Worm (Caenorhabditis elegans): ENCODE data around the gene F07C6.6.

The F07C6.6 gene

ce11 chrIV:12762782-12763181 lies 29.8 kb upstream of the F07C6.6 start:
- TF ChIP-seq ceh-36 (tag; optimal IDR thresholded peaks at IDR 0.05), result no peak
- no peak for TF ChIP-seq F13C5.2 (tag; optimal IDR thresholded peaks at IDR 0.05)

- TF ChIP-seq ceh-13 (GFP tag; optimal IDR thresholded peaks at IDR 0.05) (no peak), B0310.2 (tag; optimal IDR thresholded peaks at IDR 0.05) (no peak), hnd-1 (tag; optimal IDR thresholded peaks at IDR 0.05) (no peak), hmbx-1 (tag; optimal IDR thresholded peaks at IDR 0.05) (no peak), scrt-1 (GFP tag; IDR thresholded peaks at IDR 0.05) (no peak), tbx-11 (GFP tag; IDR thresholded peaks at IDR 0.05) (no peak)
Measured at ce11 chrIV:12765067-12765466, 27.5 kb upstream of the F07C6.6 start, which contains the start of gene ZK897.10. Gene ZK897.10, plus strand, starts transcription at chrIV:12765351.

ce11 chrIV:12771414-12771813 lies 21.2 kb upstream of the F07C6.6 start:
- TF ChIP-seq pes-1 (GFP tag; IDR thresholded peaks at IDR 0.05), result no peak
- TF ChIP-seq tbx-37 (GFP tag; conservative IDR thresholded peaks at IDR 0.05), result no peak
- TF ChIP-seq sea-1 (GFP tag; conservative IDR thresholded peaks at IDR 0.05), result no peak
- no peak for TF ChIP-seq B0310.2 (tag; optimal IDR thresholded peaks at IDR 0.05)
- no peak for TF ChIP-seq ceh-36 (tag; optimal IDR thresholded peaks at IDR 0.05)
- no peak for TF ChIP-seq ceh-13 (GFP tag; optimal IDR thresholded peaks at IDR 0.05)
- no peak for TF ChIP-seq F13C5.2 (tag; optimal IDR thresholded peaks at IDR 0.05)
- TF ChIP-seq hnd-1 (tag; optimal IDR thresholded peaks at IDR 0.05), result no peak
- no peak for TF ChIP-seq ama-1 (optimal IDR thresholded peaks at IDR 0.05)
- TF ChIP-seq scrt-1 (GFP tag; IDR thresholded peaks at IDR 0.05), result no peak

ce11 chrIV:12773519-12773918 lies 19.1 kb upstream of the F07C6.6 start, which contains the start of gene unc-31:
Gene unc-31, plus strand, starts transcription at chrIV:12773867.
- no peak for TF ChIP-seq sea-1 (GFP tag; conservative IDR thresholded peaks at IDR 0.05)
- TF ChIP-seq B0310.2 (tag; optimal IDR thresholded peaks at IDR 0.05), result no peak
- no peak for TF ChIP-seq aly-1 (tag; optimal IDR thresholded peaks at IDR 0.05)
- TF ChIP-seq ama-1 (optimal IDR thresholded peaks at IDR 0.05), result no peak
- TF ChIP-seq pes-1 (GFP tag; IDR thresholded peaks at IDR 0.05), result no peak
- no peak for TF ChIP-seq hmbx-1 (tag; optimal IDR thresholded peaks at IDR 0.05)
- TF ChIP-seq ceh-13 (GFP tag; optimal IDR thresholded peaks at IDR 0.05), result no peak
- TF ChIP-seq tbx-11 (GFP tag; IDR thresholded peaks at IDR 0.05), result no peak
- TF ChIP-seq ets-7 (tag; optimal IDR thresholded peaks at IDR 0.05), result no peak

- TF ChIP-seq ets-7 (tag; optimal IDR thresholded peaks at IDR 0.05) (no peak), F13C5.2 (tag; optimal IDR thresholded peaks at IDR 0.05) (no peak), ama-1 (optimal IDR thresholded peaks at IDR 0.05) (no peak), ceh-36 (tag; optimal IDR thresholded peaks at IDR 0.05) (no peak), aly-1 (tag; optimal IDR thresholded peaks at IDR 0.05) (no peak), scrt-1 (GFP tag; IDR thresholded peaks at IDR 0.05) (no peak)
Measured at ce11 chrIV:12780980-12781379, 11.6 kb upstream of the F07C6.6 start.

- TF ChIP-seq sea-1 (GFP tag; conservative IDR thresholded peaks at IDR 0.05) (0 out of 2 replicates have a peak, but pooled peaks have one; percentile 40), F13C5.2 (tag; optimal IDR thresholded peaks at IDR 0.05) (no peak)
Measured at ce11 chrIV:12781804-12782449, 10.7 kb upstream of the F07C6.6 start.

ce11 chrIV:12783165-12783564 lies 9.4 kb upstream of the F07C6.6 start:
- no peak for TF ChIP-seq tbx-37 (GFP tag; conservative IDR thresholded peaks at IDR 0.05)
- no peak for TF ChIP-seq F13C5.2 (tag; optimal IDR thresholded peaks at IDR 0.05)
- TF ChIP-seq tbx-11 (GFP tag; IDR thresholded peaks at IDR 0.05), result no peak
- no peak for TF ChIP-seq ets-7 (tag; optimal IDR thresholded peaks at IDR 0.05)
- no peak for TF ChIP-seq B0310.2 (tag; optimal IDR thresholded peaks at IDR 0.05)
- TF ChIP-seq hmbx-1 (tag; optimal IDR thresholded peaks at IDR 0.05), result no peak
- TF ChIP-seq ceh-13 (GFP tag; optimal IDR thresholded peaks at IDR 0.05), result no peak
- TF ChIP-seq tra-4 (tag; optimal IDR thresholded peaks at IDR 0.05), result no peak
- TF ChIP-seq aly-1 (tag; optimal IDR thresholded peaks at IDR 0.05), result no peak
- TF ChIP-seq hnd-1 (tag; optimal IDR thresholded peaks at IDR 0.05), result no peak
- TF ChIP-seq pes-1 (GFP tag; IDR thresholded peaks at IDR 0.05), result no peak
- no peak for TF ChIP-seq hmg-4 (GFP tag; optimal IDR thresholded peaks at IDR 0.05)
- no peak for TF ChIP-seq flt-1 (GFP tag; IDR thresholded peaks at IDR 0.05)
- no peak for TF ChIP-seq scrt-1 (GFP tag; IDR thresholded peaks at IDR 0.05)

- no peak for TF ChIP-seq aly-1 (tag; optimal IDR thresholded peaks at IDR 0.05)
- TF ChIP-seq tbx-37 (GFP tag; conservative IDR thresholded peaks at IDR 0.05), result no peak
- no peak for TF ChIP-seq scrt-1 (GFP tag; IDR thresholded peaks at IDR 0.05)
- no peak for TF ChIP-seq ets-7 (tag; optimal IDR thresholded peaks at IDR 0.05)
- no peak for TF ChIP-seq ceh-13 (GFP tag; optimal IDR thresholded peaks at IDR 0.05)
- TF ChIP-seq ama-1 (optimal IDR thresholded peaks at IDR 0.05), result no peak
- TF ChIP-seq hmbx-1 (tag; optimal IDR thresholded peaks at IDR 0.05), result no peak
- TF ChIP-seq sea-1 (GFP tag; conservative IDR thresholded peaks at IDR 0.05), result no peak
- no peak for TF ChIP-seq F13C5.2 (tag; optimal IDR thresholded peaks at IDR 0.05)
- TF ChIP-seq tra-4 (tag; optimal IDR thresholded peaks at IDR 0.05), result no peak
- TF ChIP-seq ceh-36 (tag; optimal IDR thresholded peaks at IDR 0.05), result no peak
- no peak for TF ChIP-seq pes-1 (GFP tag; IDR thresholded peaks at IDR 0.05)
- TF ChIP-seq flt-1 (GFP tag; IDR thresholded peaks at IDR 0.05), result no peak
- TF ChIP-seq B0310.2 (tag; optimal IDR thresholded peaks at IDR 0.05), result no peak
- TF ChIP-seq tbx-11 (GFP tag; IDR thresholded peaks at IDR 0.05), result no peak
- no peak for TF ChIP-seq hmg-4 (GFP tag; optimal IDR thresholded peaks at IDR 0.05)
- TF ChIP-seq hnd-1 (tag; optimal IDR thresholded peaks at IDR 0.05), result no peak
Measured at ce11 chrIV:12785988-12786387, 6.6 kb upstream of the F07C6.6 start.
